Fruit fly (Drosophila melanogaster): ENCODE results near the gene Lim3.

The Lim3 gene

dm6 chr2L:19108377-19108876, at the start of gene Lim3:
TSS of gene Lim3 (minus strand) at chr2L:19108427.
- TF ChIP-seq CG17801 (GFP tag; optimal IDR thresholded peaks at IDR 0.05; ENCODE audit: partially characterized antibody): no peak

- peak; percentile 11 for TF ChIP-seq CG17801 (GFP tag; optimal IDR thresholded peaks at IDR 0.05; ENCODE audit: partially characterized antibody)
Measured at dm6 chr2L:19156737-19157287, 48.6 kb upstream of the Lim3 start.

dm6 chr2L:19155937-19156736, 47.9 kb upstream of the Lim3 start:
- peak; percentile 61 for TF ChIP-seq CG17801 (GFP tag; optimal IDR thresholded peaks at IDR 0.05; ENCODE audit: partially characterized antibody)

- no peak for TF ChIP-seq CG17801 (GFP tag; optimal IDR thresholded peaks at IDR 0.05; ENCODE audit: partially characterized antibody)
Measured at dm6 chr2L:19154893-19155389, 46.7 kb upstream of the Lim3 start.

dm6 chr2L:19146645-19147044, 38.4 kb upstream of the Lim3 start:
- TF ChIP-seq CG17801 (GFP tag; optimal IDR thresholded peaks at IDR 0.05; ENCODE audit: partially characterized antibody): no peak

dm6 chr2L:19146047-19146446, 37.8 kb upstream of the Lim3 start:
- TF ChIP-seq CG17801 (GFP tag; optimal IDR thresholded peaks at IDR 0.05; ENCODE audit: partially characterized antibody): no peak

dm6 chr2L:19144115-19144514, 35.9 kb upstream of the Lim3 start:
- TF ChIP-seq CG17801 (GFP tag; optimal IDR thresholded peaks at IDR 0.05; ENCODE audit: partially characterized antibody): no peak

dm6 chr2L:19142176-19142870, 34.1 kb upstream of the Lim3 start:
- TF ChIP-seq CG17801 (GFP tag; optimal IDR thresholded peaks at IDR 0.05; ENCODE audit: partially characterized antibody): no peak

dm6 chr2L:19141435-19142126, 33.4 kb upstream of the Lim3 start:
- TF ChIP-seq CG17801 (GFP tag; optimal IDR thresholded peaks at IDR 0.05; ENCODE audit: partially characterized antibody): peak; percentile 86

dm6 chr2L:19140984-19141262, 32.7 kb upstream of the Lim3 start:
- peak; percentile 79 for TF ChIP-seq CG17801 (GFP tag; optimal IDR thresholded peaks at IDR 0.05; ENCODE audit: partially characterized antibody)

dm6 chr2L:19140257-19140983, 32.2 kb upstream of the Lim3 start:
- no peak for TF ChIP-seq CG17801 (GFP tag; optimal IDR thresholded peaks at IDR 0.05; ENCODE audit: partially characterized antibody)

- no peak for TF ChIP-seq CG17801 (GFP tag; optimal IDR thresholded peaks at IDR 0.05; ENCODE audit: partially characterized antibody)
Measured at dm6 chr2L:19139751-19140150, 31.5 kb upstream of the Lim3 start.

dm6 chr2L:19138361-19139041, 30.3 kb upstream of the Lim3 start:
- TF ChIP-seq CG17801 (GFP tag; optimal IDR thresholded peaks at IDR 0.05; ENCODE audit: partially characterized antibody): no peak

Data from ovary, adult (tissue).